Worm (Caenorhabditis elegans) whole organism, L4/young adult: ENCODE results near the gene C04C3.9.

Experiments used
- W03F9.2 ChIP-seq: fragments of 150-350 bp; optimal IDR thresholded peaks from 2 replicates; lab custom pipeline; 2014; ENCODE audit warnings: missing biosample characterization, missing genetic modification characterization
- dao-5 ChIP-seq: sonication (generic microtip); optimal IDR thresholded peaks from 2 replicates; lab custom pipeline; 2016; ENCODE audit warnings: missing genotype, missing genetic modification characterization, moderate library complexity, missing compliant biosample characterization
- him-1 ChIP-seq: sonication (generic microtip); optimal IDR thresholded peaks from 2 replicates; lab custom pipeline; 2016; ENCODE audit warnings: missing genotype, missing genetic modification reagents, missing genetic modification characterization, missing compliant biosample characterization

DNA sequence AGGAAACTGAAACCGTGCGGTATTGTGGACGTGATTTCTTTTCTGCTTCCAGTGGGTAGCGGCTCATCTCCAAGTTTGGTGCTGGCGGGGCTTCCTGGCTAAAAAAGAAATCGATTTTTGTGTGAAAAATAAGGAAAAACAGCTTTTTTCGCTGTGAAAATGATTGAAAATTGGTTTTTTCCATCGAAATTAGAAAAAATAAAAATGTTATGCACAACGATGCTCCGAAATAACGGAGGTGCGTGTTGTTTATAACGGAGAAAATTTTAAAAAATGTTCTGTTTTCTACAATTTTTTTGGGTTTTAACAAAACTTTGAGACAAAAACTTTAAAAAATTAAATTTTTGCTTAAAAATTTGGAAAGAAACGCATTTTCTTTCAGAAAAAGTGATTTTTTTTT, 45.1 kb downstream of the C04C3.9 start:
- TF ChIP-seq W03F9.2 (tag; lab: Kevin White, UChicago) (no peak), him-1 (tag; lab: Kevin White, UChicago) (no peak), dao-5 (no peak)
